Fruit fly (Drosophila melanogaster): ENCODE data around the gene CG34041.

Gene CG34041

DNA sequence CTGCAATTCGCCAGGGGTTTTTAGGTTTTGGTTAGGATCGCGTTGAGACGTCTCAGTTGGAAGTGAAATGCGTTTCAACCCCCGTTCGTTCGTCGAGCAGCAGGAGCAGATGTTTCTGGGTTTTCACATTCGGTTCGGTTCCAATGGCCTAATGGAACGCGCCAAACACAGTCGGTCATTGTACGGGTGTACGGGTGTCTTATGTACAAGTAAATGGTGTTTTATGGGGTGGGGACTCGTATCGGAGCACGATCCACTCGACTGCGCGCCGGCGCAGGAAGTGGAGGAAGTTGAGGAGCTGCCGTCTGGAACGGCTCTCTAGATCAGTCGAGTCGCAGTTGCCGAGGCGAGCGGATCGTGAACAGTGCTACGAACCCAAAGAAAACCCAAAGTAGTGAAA is 31.5 kb upstream of the CG34041 start, which contains the start of gene spdo:
TSS of gene spdo (plus strand) at position 318 of the 400 bp plus-strand sequence.
- TF ChIP-seq usp (GFP tag; optimal IDR thresholded peaks at IDR 0.05) (no peak), EcR (GFP tag; optimal IDR thresholded peaks at IDR 0.05) (no peak), psq (optimal IDR thresholded peaks at IDR 0.05) (no peak), CG8478 (optimal IDR thresholded peaks at IDR 0.05) (no peak)

DNA sequence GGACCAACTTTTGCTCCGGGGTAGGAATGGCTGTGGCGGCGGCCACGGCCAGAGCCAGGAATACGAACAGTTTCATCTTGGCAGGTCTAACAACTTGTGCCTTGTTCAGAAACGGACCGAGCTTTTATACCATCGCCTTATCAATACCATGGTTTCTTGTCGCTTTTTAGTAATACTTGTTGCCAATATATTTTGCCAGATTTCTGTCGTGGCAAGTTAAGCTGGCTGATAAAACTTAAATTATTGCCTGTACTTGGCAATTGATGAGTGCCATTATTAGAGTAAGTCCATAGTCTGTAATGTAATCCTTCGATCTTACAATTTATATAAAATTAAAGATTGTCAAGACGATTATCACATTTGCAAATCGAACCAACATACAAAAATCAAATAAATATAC is 20.0 kb upstream of the CG34041 start, which contains the start of gene Jon99Fii:
TSS of gene Jon99Fii (minus strand) at position 101 of the 400 bp plus-strand sequence.
- no peak for TF ChIP-seq CG8478 (optimal IDR thresholded peaks at IDR 0.05)
- no peak for TF ChIP-seq psq (optimal IDR thresholded peaks at IDR 0.05)
- TF ChIP-seq Dll (optimal IDR thresholded peaks at IDR 0.05): no peak
- no peak for TF ChIP-seq pan (optimal IDR thresholded peaks at IDR 0.05)
- TF ChIP-seq EcR (GFP tag; optimal IDR thresholded peaks at IDR 0.05): no peak
- no peak for TF ChIP-seq usp (GFP tag; optimal IDR thresholded peaks at IDR 0.05)

DNA sequence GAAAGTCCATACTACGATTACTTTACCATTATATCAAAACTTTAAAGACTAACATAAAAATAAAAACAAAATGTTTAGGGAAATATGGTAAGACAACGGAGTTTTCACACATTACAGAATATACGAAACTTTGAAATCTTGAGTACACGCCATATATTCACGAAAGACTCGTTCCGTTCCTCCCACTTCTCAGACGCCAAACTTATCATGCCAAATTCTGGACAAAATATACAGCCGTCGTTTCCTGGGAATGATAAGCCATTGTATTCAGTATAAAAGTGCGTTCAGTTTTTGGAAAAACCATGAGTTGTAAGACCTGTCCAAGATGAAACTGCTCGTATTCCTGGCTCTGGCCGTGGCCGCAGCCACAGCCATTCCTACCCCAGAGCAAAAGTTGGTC is 19.2 kb upstream of the CG34041 start, which contains the start of gene Jon99Fi:
TSS of gene Jon99Fi (plus strand) at position 301 of the 400 bp plus-strand sequence.
- TF ChIP-seq psq (optimal IDR thresholded peaks at IDR 0.05): no peak
- TF ChIP-seq EcR (GFP tag; optimal IDR thresholded peaks at IDR 0.05): no peak
- no peak for TF ChIP-seq CG8478 (optimal IDR thresholded peaks at IDR 0.05)
- TF ChIP-seq Dll (optimal IDR thresholded peaks at IDR 0.05): no peak
- TF ChIP-seq pan (optimal IDR thresholded peaks at IDR 0.05): no peak
- TF ChIP-seq usp (GFP tag; optimal IDR thresholded peaks at IDR 0.05): no peak

DNA sequence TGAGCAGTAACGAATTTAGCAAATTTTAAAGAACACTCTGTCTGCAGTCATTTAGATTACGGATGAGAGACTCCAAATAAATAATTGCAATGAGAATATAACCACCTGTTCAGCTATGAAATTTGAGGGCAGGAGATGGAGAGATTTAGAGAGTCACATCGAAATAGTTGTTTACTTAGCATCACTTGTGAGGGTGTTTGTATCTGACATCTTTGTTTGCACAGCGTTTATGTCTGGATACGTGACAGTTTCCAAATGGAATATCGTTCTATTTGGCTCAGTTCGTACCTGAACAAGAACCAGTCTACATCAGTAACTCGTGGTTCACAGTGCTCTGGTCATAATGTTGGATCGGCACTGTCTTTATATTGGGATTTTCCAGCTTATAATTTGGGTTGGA is 18.0 kb upstream of the CG34041 start, which contains the start of gene PH4alphaSG2:
TSS of gene PH4alphaSG2 (plus strand) at position 278 of the 400 bp plus-strand sequence.
- TF ChIP-seq pan (optimal IDR thresholded peaks at IDR 0.05) (no peak), Dll (optimal IDR thresholded peaks at IDR 0.05) (no peak), CG8478 (optimal IDR thresholded peaks at IDR 0.05) (no peak), psq (optimal IDR thresholded peaks at IDR 0.05) (no peak), usp (GFP tag; optimal IDR thresholded peaks at IDR 0.05) (no peak)

DNA sequence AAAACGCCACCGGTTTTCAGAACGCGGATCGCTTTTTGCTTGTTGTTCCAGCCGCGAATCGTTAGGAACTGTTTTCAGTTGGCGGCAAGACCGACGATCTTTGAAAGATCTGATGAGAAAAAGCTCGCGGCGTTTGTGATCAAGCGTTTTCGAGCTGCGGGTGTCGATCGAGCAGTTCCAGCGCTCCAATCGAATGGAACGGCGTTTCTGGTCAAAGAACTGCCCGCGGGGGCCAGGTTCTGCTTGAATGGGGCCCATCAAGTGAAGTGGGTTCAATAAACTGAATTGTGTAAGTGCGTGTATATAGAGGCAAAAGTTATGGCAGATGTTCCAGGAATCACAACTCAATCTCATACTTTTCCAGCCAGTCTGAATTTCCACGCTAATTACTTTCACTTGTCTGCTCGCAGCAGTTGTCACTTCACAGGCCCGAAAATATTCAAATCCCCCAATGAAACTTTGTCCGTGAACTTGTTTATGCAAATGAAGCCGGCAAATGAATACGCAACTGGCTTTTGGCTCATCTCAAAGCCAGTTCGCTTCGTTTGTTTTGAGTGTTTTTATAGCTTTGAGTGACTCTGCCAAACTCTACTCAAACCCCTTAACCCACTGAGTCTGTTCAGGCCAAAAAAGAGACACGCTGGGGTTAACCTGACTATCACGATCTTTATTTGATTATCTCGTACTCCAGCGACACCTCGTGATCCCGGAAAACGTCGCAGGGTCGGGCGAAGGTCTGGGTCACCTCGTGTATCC is 11.5 kb upstream of the CG34041 start, which contains the start of gene PH4alphaMP:
TSS of gene PH4alphaMP (minus strand) at position 51 of the 756 bp plus-strand sequence.
- TF ChIP-seq CG8478 (optimal IDR thresholded peaks at IDR 0.05) (no peak), Dll (optimal IDR thresholded peaks at IDR 0.05) (no peak), EcR (GFP tag; optimal IDR thresholded peaks at IDR 0.05) (peak in 1 of 2 experiments; percentile 41)

DNA sequence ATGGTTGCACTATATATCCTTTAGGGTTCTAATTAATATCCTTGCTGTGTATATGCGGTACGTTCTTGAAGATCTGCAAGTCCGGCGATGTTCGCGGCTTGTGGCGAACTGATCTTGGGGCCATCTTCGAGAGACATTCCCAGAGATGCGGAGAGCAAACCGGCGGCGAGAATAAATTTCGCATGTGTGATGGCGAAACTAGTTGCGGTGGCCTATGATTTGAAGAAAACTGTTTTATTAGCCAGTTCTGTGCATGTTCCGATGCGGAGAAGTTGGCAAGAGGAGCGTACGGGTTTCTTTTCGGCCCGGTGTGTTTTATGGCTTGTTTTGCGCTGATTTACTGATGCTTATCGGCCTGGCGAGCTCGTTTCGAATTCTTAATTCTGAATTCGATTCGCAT is 7.6 kb upstream of the CG34041 start, which contains the start of gene PH4alphaNE1:
TSS of gene PH4alphaNE1 (minus strand) at position 101 of the 400 bp plus-strand sequence.
- no peak for TF ChIP-seq pan (optimal IDR thresholded peaks at IDR 0.05)

DNA sequence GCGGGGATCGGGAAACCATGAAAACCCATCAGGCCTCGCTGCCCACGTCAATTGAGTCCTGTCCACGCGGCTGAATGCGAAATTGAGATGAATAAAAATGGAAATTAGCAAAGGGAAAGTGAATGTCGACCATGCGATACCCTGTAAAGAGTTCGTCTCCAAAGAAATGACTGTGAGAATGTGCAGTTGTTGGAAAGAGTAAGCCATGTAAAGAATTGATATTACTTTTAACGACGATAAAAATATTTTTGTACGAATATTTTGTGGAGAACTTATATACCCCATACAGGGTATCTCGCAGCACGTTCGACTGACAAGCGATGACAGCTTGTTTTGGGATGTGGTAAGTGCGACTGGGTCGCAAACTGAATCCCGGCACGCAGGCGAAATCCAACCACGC is 6.6 kb upstream of the CG34041 start:
- TF ChIP-seq usp (GFP tag; optimal IDR thresholded peaks at IDR 0.05) (no peak), pan (optimal IDR thresholded peaks at IDR 0.05) (peak; percentile 69)

DNA sequence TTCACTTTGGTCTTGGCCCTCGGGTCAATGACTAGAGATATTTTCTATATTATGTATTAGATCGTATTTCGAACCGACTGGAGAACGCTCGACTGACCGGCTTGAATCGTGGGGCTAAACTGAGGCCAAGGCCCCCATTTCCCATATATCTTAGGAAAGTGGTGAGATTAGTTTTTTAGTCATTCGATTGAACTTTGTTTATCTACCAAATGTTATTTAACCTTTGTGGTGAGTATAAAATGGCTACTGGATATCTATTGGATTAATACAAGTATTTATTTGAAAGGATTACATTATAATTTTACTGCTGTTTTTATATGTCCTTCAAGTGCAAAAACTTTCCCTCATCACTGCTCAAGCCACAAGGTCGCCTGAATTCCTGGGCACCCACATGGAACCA is 4.4 kb upstream of the CG34041 start, which contains the start of gene CG31371:
TSS of gene CG31371 (minus strand) at position 101 of the 400 bp plus-strand sequence.
- TF ChIP-seq usp (GFP tag; optimal IDR thresholded peaks at IDR 0.05): no peak
- TF ChIP-seq psq (optimal IDR thresholded peaks at IDR 0.05): no peak
- no peak for TF ChIP-seq Dll (optimal IDR thresholded peaks at IDR 0.05)
- TF ChIP-seq pan (optimal IDR thresholded peaks at IDR 0.05): no peak
- no peak for TF ChIP-seq CG8478 (optimal IDR thresholded peaks at IDR 0.05)
- TF ChIP-seq EcR (GFP tag; optimal IDR thresholded peaks at IDR 0.05): no peak

DNA sequence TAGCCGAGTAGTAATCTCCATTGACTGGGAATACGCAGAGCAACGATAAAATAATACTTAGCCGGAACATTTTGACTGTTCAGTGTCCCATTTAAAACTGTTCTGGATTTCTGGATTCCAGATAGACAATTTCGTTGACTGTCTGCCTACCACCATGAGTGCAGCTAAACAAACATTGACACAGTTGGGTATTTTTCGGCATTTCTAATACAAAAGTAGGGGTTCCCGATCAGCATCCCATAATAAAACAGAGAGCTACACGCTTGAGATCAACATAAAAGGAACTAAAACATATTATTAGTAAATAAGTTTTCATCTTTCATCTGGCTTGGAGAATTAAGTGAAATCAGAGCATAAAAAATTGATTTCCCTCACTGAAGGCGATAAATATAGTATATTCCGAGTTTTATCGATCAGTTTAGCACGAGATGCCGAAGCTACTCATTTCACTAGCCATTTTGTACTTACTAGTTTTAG is 2.2 kb upstream of the CG34041 start, which contains the start of the genes PH4alphaSG1 and CG15539:
TSS of gene PH4alphaSG1 (minus strand) at position 101 of the 477 bp plus-strand sequence.
TSS of gene CG15539 (plus strand) at position 427 of the 477 bp plus-strand sequence.
- no peak for TF ChIP-seq CG8478 (optimal IDR thresholded peaks at IDR 0.05)

DNA sequence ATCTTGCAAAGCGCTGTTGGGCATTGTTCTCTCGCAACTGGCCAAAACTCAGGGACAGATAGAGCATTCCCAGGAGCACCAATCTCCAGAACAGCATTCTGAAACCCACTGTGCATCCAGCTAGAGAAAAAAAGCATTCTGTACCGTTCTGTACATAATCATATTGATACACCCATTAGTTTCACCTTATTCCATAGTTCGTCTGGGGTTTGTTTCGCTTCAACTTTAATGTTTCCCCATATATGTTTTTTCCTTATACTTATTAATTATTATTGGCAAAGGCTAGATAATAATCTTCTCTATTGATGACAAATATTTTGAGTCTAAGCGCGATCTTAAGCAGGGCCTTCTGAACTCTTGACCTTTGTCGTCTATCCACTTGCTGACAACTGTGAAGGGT is 4.3 kb downstream of the CG34041 start, which contains the start of gene PH4alphaNE2:
TSS of gene PH4alphaNE2 (minus strand) at position 101 of the 400 bp plus-strand sequence.
- no peak for TF ChIP-seq pan (optimal IDR thresholded peaks at IDR 0.05)
- no peak for TF ChIP-seq psq (optimal IDR thresholded peaks at IDR 0.05)
- no peak for TF ChIP-seq EcR (GFP tag; optimal IDR thresholded peaks at IDR 0.05)

DNA sequence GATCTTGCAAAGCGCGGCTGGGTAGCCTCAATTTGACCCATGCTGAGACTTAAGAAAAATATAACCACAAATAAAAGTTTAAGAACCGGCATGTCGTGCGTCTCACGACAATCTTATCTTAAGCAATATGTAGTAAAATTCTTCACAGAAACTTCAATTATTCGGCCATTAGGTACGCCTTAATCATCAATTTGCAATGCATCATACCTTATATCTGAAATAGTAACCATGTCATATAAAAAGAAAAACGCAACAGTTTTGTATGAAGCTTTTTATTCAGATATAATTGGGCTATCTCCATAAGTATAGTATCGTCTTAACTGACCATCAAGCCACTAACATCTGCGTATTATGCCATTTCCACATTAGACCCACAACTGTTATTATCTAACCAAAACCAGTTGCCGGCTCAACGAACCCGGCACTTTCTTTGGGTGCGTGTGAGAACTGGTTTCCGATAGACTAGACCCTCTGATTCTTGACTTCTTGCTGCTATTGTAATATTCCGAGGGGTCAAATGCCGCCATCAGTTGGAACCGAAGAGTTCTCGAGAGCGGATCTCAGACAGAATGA is 6.5 kb downstream of the CG34041 start, which contains the start of the genes CG31524 and CG9698:
TSS of gene CG31524 (minus strand) at position 101 of the 573 bp plus-strand sequence.
TSS of gene CG9698 (plus strand) at position 523 of the 573 bp plus-strand sequence.
- TF ChIP-seq pan (optimal IDR thresholded peaks at IDR 0.05) (no peak), CG8478 (optimal IDR thresholded peaks at IDR 0.05) (no peak), EcR (GFP tag; optimal IDR thresholded peaks at IDR 0.05) (peak in 1 of 2 experiments; percentile 18)

DNA sequence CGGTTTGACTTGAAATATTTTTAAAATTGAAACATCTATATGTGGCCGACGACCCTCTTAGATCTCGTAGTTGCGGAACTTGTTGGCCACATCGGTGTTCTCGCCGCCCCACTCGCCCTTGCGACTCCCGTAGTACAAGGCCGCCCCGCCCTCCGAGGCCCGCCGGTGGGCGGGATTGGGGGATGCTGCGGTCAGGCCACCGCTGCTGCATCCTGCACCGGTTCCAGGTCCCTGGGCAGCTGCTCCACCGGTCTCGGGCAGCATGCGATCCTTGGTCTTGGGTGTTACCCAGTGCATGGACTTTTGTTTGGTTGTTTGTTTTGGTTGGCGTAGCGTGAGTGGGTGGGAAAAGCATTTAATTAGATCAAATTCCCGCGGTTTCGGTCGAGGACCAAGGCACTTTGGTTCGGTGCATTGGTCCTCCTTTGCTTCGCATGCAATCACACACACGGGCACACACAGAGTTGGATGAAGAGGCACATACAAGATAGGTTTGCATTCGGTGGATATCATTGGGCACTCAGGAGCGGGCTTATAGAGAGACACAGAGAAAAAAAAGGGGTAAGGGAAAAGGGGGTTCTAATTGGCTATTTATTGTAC is 10.6 kb downstream of the CG34041 start:
- TF ChIP-seq EcR (GFP tag; optimal IDR thresholded peaks at IDR 0.05) (no peak), usp (GFP tag; optimal IDR thresholded peaks at IDR 0.05) (no peak), pan (optimal IDR thresholded peaks at IDR 0.05) (no peak), psq (optimal IDR thresholded peaks at IDR 0.05) (no peak), CG8478 (optimal IDR thresholded peaks at IDR 0.05) (no peak), Dll (optimal IDR thresholded peaks at IDR 0.05) (no peak)
